Fruit fly (Drosophila melanogaster): Measurements from ENCODE around the gene Epp.

Gene Epp

DNA sequence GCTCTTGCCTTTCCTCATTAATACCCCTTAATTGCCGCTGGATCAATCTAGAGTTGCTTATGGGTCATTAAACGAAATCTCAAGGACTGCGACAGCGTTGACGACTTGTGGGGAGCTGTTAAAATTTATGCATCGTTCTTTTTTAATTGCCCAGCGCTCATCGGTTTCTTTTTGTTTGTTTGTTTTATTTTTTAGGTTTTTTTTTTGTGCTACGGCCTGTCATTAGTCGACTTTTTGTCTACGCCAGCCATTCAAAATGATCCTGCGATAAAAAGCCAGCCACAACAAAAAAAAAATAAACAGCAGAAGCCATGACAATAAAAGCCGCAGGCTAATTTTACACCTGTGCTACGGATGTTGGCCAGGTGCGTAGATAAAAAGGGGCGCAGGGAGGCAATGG, 11.2 kb upstream of the Epp start:
- TF ChIP-seq dl (GFP tag; optimal IDR thresholded peaks at IDR 0.05; ENCODE audit: insufficient read depth in 1 of 2, partially characterized antibody in 2 of 2) (no peak), OdsH (GFP tag; optimal IDR thresholded peaks at IDR 0.05) (no peak), CG9705 (GFP tag; optimal IDR thresholded peaks at IDR 0.05) (no peak), GATAd (GFP tag; optimal IDR thresholded peaks at IDR 0.05) (no peak), Jra (GFP tag; optimal IDR thresholded peaks at IDR 0.05) (no peak), brk (GFP tag; optimal IDR thresholded peaks at IDR 0.05) (no peak), Dif (GFP tag; optimal IDR thresholded peaks at IDR 0.05; ENCODE audit: partially characterized antibody) (no peak), N (GFP tag; optimal IDR thresholded peaks at IDR 0.05) (no peak), ey (GFP tag; optimal IDR thresholded peaks at IDR 0.05) (no peak), dmrt93B (GFP tag; optimal IDR thresholded peaks at IDR 0.05) (no peak), foxo (GFP tag; optimal IDR thresholded peaks at IDR 0.05) (no peak), Mio (GFP tag; optimal IDR thresholded peaks at IDR 0.05) (no peak), Dfd (GFP tag; optimal IDR thresholded peaks at IDR 0.05) (no peak), lola (GFP tag; optimal IDR thresholded peaks at IDR 0.05) (no peak), Sp1 (GFP tag; optimal IDR thresholded peaks at IDR 0.05) (no peak), Hnf4 (GFP tag; optimal IDR thresholded peaks at IDR 0.05) (no peak), CG32264 (GFP tag; optimal IDR thresholded peaks at IDR 0.05) (no peak), CrebA (GFP tag; optimal IDR thresholded peaks at IDR 0.05; ENCODE audit: borderline replicate concordance) (no peak), sv (GFP tag; optimal IDR thresholded peaks at IDR 0.05) (no peak), Vsx2 (GFP tag; optimal IDR thresholded peaks at IDR 0.05; ENCODE audit: partially characterized antibody) (no peak)

DNA sequence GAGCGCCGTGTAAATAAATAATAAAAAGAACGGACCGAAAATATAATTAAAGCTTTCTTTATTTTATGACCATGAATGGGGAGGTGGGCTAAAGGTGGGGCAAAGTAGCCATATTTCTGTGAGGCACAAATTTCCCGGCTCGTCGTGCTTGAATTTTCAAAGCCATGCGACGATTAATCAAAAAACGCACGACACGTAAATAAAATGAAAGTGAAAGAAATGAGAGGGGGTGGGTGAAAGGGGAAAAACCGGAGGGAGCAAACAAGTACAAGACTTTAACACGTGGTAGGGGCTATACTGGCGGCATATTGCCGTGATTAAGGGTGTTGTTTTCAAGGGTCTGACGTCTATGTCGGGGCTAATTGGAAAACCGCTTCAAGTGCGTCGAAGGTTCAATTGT, 8.4 kb upstream of the Epp start:
- TF ChIP-seq fru (GFP tag; optimal IDR thresholded peaks at IDR 0.05), result no peak
- no peak for TF ChIP-seq Dfd (GFP tag; optimal IDR thresholded peaks at IDR 0.05)

- TF ChIP-seq fru (GFP tag; optimal IDR thresholded peaks at IDR 0.05), result no peak
- no peak for TF ChIP-seq tai (GFP tag; optimal IDR thresholded peaks at IDR 0.05)
- TF ChIP-seq Rel (GFP tag; optimal IDR thresholded peaks at IDR 0.05), result no peak
- TF ChIP-seq Rel (tag; optimal IDR thresholded peaks at IDR 0.05), result peak; percentile 100
- no peak for TF ChIP-seq Abd-B (GFP tag; optimal IDR thresholded peaks at IDR 0.05)
- TF ChIP-seq Hr78 (GFP tag; optimal IDR thresholded peaks at IDR 0.05), result no peak
- TF ChIP-seq CG9705 (GFP tag; optimal IDR thresholded peaks at IDR 0.05), result no peak
- no peak for TF ChIP-seq Jra (GFP tag; optimal IDR thresholded peaks at IDR 0.05)
- no peak for TF ChIP-seq usp (GFP tag; optimal IDR thresholded peaks at IDR 0.05)
- no peak for TF ChIP-seq Sp1 (GFP tag; optimal IDR thresholded peaks at IDR 0.05)
- no peak for TF ChIP-seq pan (optimal IDR thresholded peaks at IDR 0.05)
- TF ChIP-seq dsf (GFP tag; optimal IDR thresholded peaks at IDR 0.05; ENCODE audit: borderline replicate concordance), result no peak
- no peak for TF ChIP-seq CG32264 (GFP tag; optimal IDR thresholded peaks at IDR 0.05)
- peak in 1 of 2 experiments; percentile 7 for TF ChIP-seq foxo (GFP tag; optimal IDR thresholded peaks at IDR 0.05)
- no peak for TF ChIP-seq N (GFP tag; optimal IDR thresholded peaks at IDR 0.05)
- no peak for TF ChIP-seq OdsH (GFP tag; optimal IDR thresholded peaks at IDR 0.05)
- TF ChIP-seq br (GFP tag; optimal IDR thresholded peaks at IDR 0.05), result no peak
- TF ChIP-seq Dfd (GFP tag; optimal IDR thresholded peaks at IDR 0.05), result no peak
- TF ChIP-seq Myc (optimal IDR thresholded peaks at IDR 0.05), result peak; percentile 14
- no peak for TF ChIP-seq CrebA (GFP tag; optimal IDR thresholded peaks at IDR 0.05; ENCODE audit: borderline replicate concordance)
- no peak for TF ChIP-seq Dif (GFP tag; optimal IDR thresholded peaks at IDR 0.05; ENCODE audit: partially characterized antibody)
- peak; percentile 6 for TF ChIP-seq Hr83 (GFP tag; optimal IDR thresholded peaks at IDR 0.05; ENCODE audit: poor library complexity, severe bottlenecking)
- no peak for TF ChIP-seq psq (GFP tag; optimal IDR thresholded peaks at IDR 0.05)
- no peak for TF ChIP-seq jim (GFP tag; optimal IDR thresholded peaks at IDR 0.05)
- no peak for TF ChIP-seq dl (GFP tag; optimal IDR thresholded peaks at IDR 0.05; ENCODE audit: insufficient read depth in 1 of 2, partially characterized antibody in 2 of 2)
- TF ChIP-seq brk (GFP tag; optimal IDR thresholded peaks at IDR 0.05), result no peak
- no peak for TF ChIP-seq Vsx2 (GFP tag; optimal IDR thresholded peaks at IDR 0.05; ENCODE audit: partially characterized antibody)
- TF ChIP-seq Hnf4 (GFP tag; optimal IDR thresholded peaks at IDR 0.05), result peak; percentile 21
- no peak for TF ChIP-seq rgr (GFP tag; optimal IDR thresholded peaks at IDR 0.05)
Measured at dm6 chr3R:23996224-23996623, 3.5 kb upstream of the Epp start, which contains the start of gene LSm3. TSS of gene LSm3 (plus strand) at chr3R:23996262.

dm6 chr3R:23995460-23995859, 2.7 kb upstream of the Epp start, which contains the start of gene CG33108:
TSS of gene CG33108 (plus strand) at chr3R:23995659.
- no peak for TF ChIP-seq Rel (GFP tag; optimal IDR thresholded peaks at IDR 0.05)
- TF ChIP-seq Rel (tag; optimal IDR thresholded peaks at IDR 0.05), result peak; percentile 15
- TF ChIP-seq Hnf4 (GFP tag; optimal IDR thresholded peaks at IDR 0.05), result peak; percentile 21
- peak; percentile 35 for TF ChIP-seq Hr83 (GFP tag; optimal IDR thresholded peaks at IDR 0.05; ENCODE audit: poor library complexity, severe bottlenecking)
- no peak for TF ChIP-seq rgr (GFP tag; optimal IDR thresholded peaks at IDR 0.05)

Measured in whole organism, wandering third instar larva.